Fruit fly (Drosophila melanogaster) whole organism, embryonic: ENCODE results near the gene CG17359.
A peak's percentile ranks its signal among the peaks of the same experiment; 100 is the strongest.

Experiments
- Blimp-1 ChIP-seq: fragments of 200-800 bp; sonication (Bioruptor generic); optimal IDR thresholded peaks from 3 replicates; lab custom pipeline; 2018; ENCODE audit warnings: missing biosample characterization, missing genetic modification characterization, mild to moderate bottlenecking, moderate library complexity, missing genetic modification reagents
- CG10267 ChIP-seq: fragments of 200-800 bp; sonication (Bioruptor generic); optimal IDR thresholded peaks from 2 replicates; lab custom pipeline; 2018; ENCODE audit warnings: missing biosample characterization, mild to moderate bottlenecking, missing genetic modification characterization, moderate library complexity
- CG11504 ChIP-seq: fragments of 200-800 bp; sonication (Bioruptor generic); optimal IDR thresholded peaks from 3 replicates; lab custom pipeline; 2019; ENCODE audit warnings: missing biosample characterization, mild to moderate bottlenecking, missing genetic modification characterization, moderate library complexity
- CG12236 ChIP-seq: fragments of 200-800 bp; sonication (Bioruptor generic); optimal IDR thresholded peaks from 2 replicates; lab custom pipeline; 2016; ENCODE audit warnings: missing biosample characterization, missing genetic modification characterization
- CG13296 ChIP-seq: fragments of 200-800 bp; sonication (Bioruptor generic); optimal IDR thresholded peaks from 3 replicates; lab custom pipeline; 2018; ENCODE audit warnings: missing biosample characterization, mild to moderate bottlenecking, missing genetic modification characterization
- CG14667 ChIP-seq: fragments of 200-800 bp; sonication (Bioruptor generic); IDR thresholded peaks from 2 replicates; pipeline ENCODE4 v1.3.6; 2022; ENCODE audit warnings: missing biosample characterization, missing genetic modification characterization
- CG15479 ChIP-seq: fragments of 200-800 bp; sonication (Bioruptor generic); optimal IDR thresholded peaks from 3 replicates; lab custom pipeline; 2019; ENCODE audit warnings: missing biosample characterization, mild to moderate bottlenecking, missing genetic modification characterization, moderate library complexity
- CG1602 ChIP-seq: fragments of 200-800 bp; sonication (Bioruptor generic); optimal IDR thresholded peaks from 3 replicates; lab custom pipeline; 2016; ENCODE audit warnings: missing biosample characterization, missing genetic modification characterization
- CG16779 ChIP-seq: fragments of 200-800 bp; sonication (Bioruptor generic); IDR thresholded peaks from 2 replicates; pipeline ENCODE4 v1.3.6; 2022; ENCODE audit warnings: missing biosample characterization, missing genetic modification characterization
- CG1792 ChIP-seq: fragments of 200-800 bp; sonication (Bioruptor generic); optimal IDR thresholded peaks from 2 replicates; lab custom pipeline; 2016; ENCODE audit warnings: missing biosample characterization, missing genetic modification characterization
- CG18262 ChIP-seq: fragments of 200-800 bp; optimal IDR thresholded peaks from 3 replicates; lab custom pipeline; 2019; ENCODE audit warnings: missing biosample characterization, mild to moderate bottlenecking, missing genetic modification characterization, moderate library complexity
- CG2678 ChIP-seq: fragments of 200-800 bp; sonication (Bioruptor generic); optimal IDR thresholded peaks from 3 replicates; lab custom pipeline; 2019; ENCODE audit warnings: missing biosample characterization, mild to moderate bottlenecking, missing genetic modification characterization, moderate library complexity
- CG3407 ChIP-seq: fragments of 200-800 bp; sonication (Bioruptor generic); optimal IDR thresholded peaks from 2 replicates; lab custom pipeline; 2018; ENCODE audit warnings: missing biosample characterization, mild to moderate bottlenecking, missing genetic modification characterization
- CG7357 ChIP-seq: fragments of 200-800 bp; sonication (Bioruptor generic); IDR thresholded peaks from 3 replicates; pipeline ENCODE4 v1.3.6; 2022; ENCODE audit warnings: missing biosample characterization, missing genetic modification characterization
- CG7372 ChIP-seq: fragments of 200-800 bp; sonication (Bioruptor generic); IDR thresholded peaks from 2 replicates; pipeline ENCODE4 v1.3.6; 2022; ENCODE audit warnings: missing biosample characterization, missing genetic modification characterization
- CG8290 ChIP-seq, 3 experiments: fragments of 200-800 bp; sonication (Bioruptor generic); optimal IDR thresholded peaks; 2 replicates each; lab custom pipeline; 2016 to 2019; ENCODE audit warnings: missing biosample characterization in 3 of 3, missing genetic modification characterization in 3 of 3, mild to moderate bottlenecking in 2 of 3, moderate library complexity in 1 of 3
- CG8359 ChIP-seq: fragments of 200-800 bp; sonication (Bioruptor generic); optimal IDR thresholded peaks from 2 replicates; lab custom pipeline; 2017; ENCODE audit warnings: missing biosample characterization, mild to moderate bottlenecking, missing genetic modification characterization, borderline replicate concordance
- CG8388 ChIP-seq: fragments of 200-800 bp; sonication (Bioruptor generic); optimal IDR thresholded peaks from 2 replicates; lab custom pipeline; 2019; ENCODE audit warnings: missing biosample characterization, mild to moderate bottlenecking, missing genetic modification characterization, moderate library complexity
- CG9609 ChIP-seq: fragments of 200-800 bp; sonication (Bioruptor generic); optimal IDR thresholded peaks from 3 replicates; lab custom pipeline; 2016; ENCODE audit warnings: missing biosample characterization, missing genetic modification characterization
- CG9932 ChIP-seq: fragments of 200-800 bp; sonication (Bioruptor generic); IDR thresholded peaks from 2 replicates; pipeline ENCODE4 v1.3.6; 2022; ENCODE audit warnings: missing biosample characterization, missing genetic modification characterization
- CTCF ChIP-seq: fragments of 200-800 bp; sonication (Bioruptor generic); optimal IDR thresholded peaks from 2 replicates; lab custom pipeline; 2017; ENCODE audit warnings: missing biosample characterization, mild to moderate bottlenecking, missing genetic modification characterization, moderate library complexity
- CkIIα-i1 ChIP-seq: fragments of 200-800 bp; sonication (Bioruptor generic); IDR thresholded peaks from 2 replicates; pipeline ENCODE4 v1.3.6; 2022; ENCODE audit warnings: missing biosample characterization, missing genetic modification characterization
- CrebB ChIP-seq: fragments of 200-800 bp; sonication (Bioruptor generic); optimal IDR thresholded peaks from 3 replicates; lab custom pipeline; 2018; ENCODE audit warnings: missing biosample characterization, mild to moderate bottlenecking, missing genetic modification characterization
- D ChIP-seq, 2 experiments: fragments of 200-800 bp in 1 of 2; fragments of >200 bp in 1 of 2; sonication (Bioruptor generic) in 1 of 2; optimal IDR thresholded peaks; 2 replicates in 1 of 2; 3 replicates in 1 of 2; lab custom pipeline; 2017; ENCODE audit warnings: mild to moderate bottlenecking in 1 of 2, missing biosample characterization in 1 of 2, missing genetic modification characterization in 1 of 2, missing genetic modification reagents in 1 of 2
- Dip2 ChIP-seq: fragments of 200-800 bp; sonication (Bioruptor generic); IDR thresholded peaks from 2 replicates; pipeline ENCODE4 v1.3.6; 2022; ENCODE audit warnings: missing biosample characterization, missing genetic modification characterization
- E2f1 ChIP-seq: fragments of 200-800 bp; sonication (Bioruptor generic); IDR thresholded peaks from 2 replicates; pipeline ENCODE4 v1.3.6; 2022; ENCODE audit warnings: missing biosample characterization, missing genetic modification characterization
- E2f2 ChIP-seq: fragments of 200-800 bp; sonication (Bioruptor generic); IDR thresholded peaks from 2 replicates; pipeline ENCODE4 v1.3.6; 2022; ENCODE audit warnings: missing biosample characterization, missing genetic modification characterization
- Meics ChIP-seq: fragments of 200-800 bp; sonication (Bioruptor generic); optimal IDR thresholded peaks from 2 replicates; lab custom pipeline; 2017; ENCODE audit warnings: missing biosample characterization, mild to moderate bottlenecking, missing genetic modification characterization
- Opbp ChIP-seq: fragments of 200-800 bp; sonication (Bioruptor generic); IDR thresholded peaks from 3 replicates; pipeline ENCODE4 v1.3.6; 2022; ENCODE audit warnings: missing biosample characterization, missing genetic modification characterization; ENCODE audit not compliant: partially characterized antibody
- Rx ChIP-seq: fragments of 200-800 bp; sonication (Bioruptor generic); IDR thresholded peaks from 2 replicates; pipeline ENCODE4 v1.3.6; 2022; ENCODE audit warnings: missing biosample characterization, missing genetic modification characterization
- Ssrp ChIP-seq: fragments of 200-800 bp; sonication (Bioruptor generic); optimal IDR thresholded peaks from 2 replicates; lab custom pipeline; 2018; ENCODE audit warnings: missing biosample characterization, mild to moderate bottlenecking, missing genetic modification characterization, moderate library complexity
- Stat92E ChIP-seq, 3 experiments: fragments of >200 bp in 2 of 3; fragments of 200-800 bp in 1 of 3; sonication (Bioruptor generic) in 1 of 3; optimal IDR thresholded peaks; 2 replicates each; lab custom pipeline; 2017 to 2019; ENCODE audit warnings: missing biosample characterization in 3 of 3, missing genetic modification characterization in 3 of 3, mild to moderate bottlenecking in 1 of 3, moderate library complexity in 1 of 3
- Taf1 ChIP-seq: fragments of 200-800 bp; sonication (Bioruptor generic); IDR thresholded peaks from 2 replicates; pipeline ENCODE4 v1.3.6; 2022; ENCODE audit warnings: missing biosample characterization, missing genetic modification characterization
- Usf ChIP-seq: fragments of 200-800 bp; sonication (Bioruptor generic); optimal IDR thresholded peaks from 2 replicates; lab custom pipeline; 2017; ENCODE audit warnings: missing genotype, missing biosample characterization, missing genetic modification characterization
- ara ChIP-seq: fragments of 200-800 bp; sonication (Bioruptor generic); IDR thresholded peaks from 2 replicates; pipeline ENCODE4 v1.3.6; 2022; ENCODE audit warnings: missing biosample characterization, missing genetic modification characterization
- bowl ChIP-seq: fragments of 200-800 bp; sonication (Bioruptor generic); IDR thresholded peaks from 2 replicates; pipeline ENCODE4 v1.3.6; 2022; ENCODE audit warnings: missing biosample characterization, missing genetic modification characterization
- br ChIP-seq: fragments of >200 bp; optimal IDR thresholded peaks from 2 replicates; lab custom pipeline; 2017
- cg ChIP-seq: fragments of 200-800 bp; sonication (Bioruptor generic); optimal IDR thresholded peaks from 3 replicates; lab custom pipeline; 2019; ENCODE audit warnings: missing biosample characterization, mild to moderate bottlenecking, missing genetic modification characterization, moderate library complexity
- crol ChIP-seq: fragments of 200-800 bp; sonication (Bioruptor generic); IDR thresholded peaks from 2 replicates; pipeline ENCODE4 v1.3.6; 2022; ENCODE audit warnings: missing biosample characterization, missing genetic modification characterization
- dm ChIP-seq: fragments of 200-800 bp; sonication (Bioruptor generic); optimal IDR thresholded peaks from 3 replicates; lab custom pipeline; 2016; ENCODE audit warnings: missing biosample characterization, missing genetic modification characterization
- dmrt11E ChIP-seq: fragments of 200-800 bp; sonication (Bioruptor generic); optimal IDR thresholded peaks from 3 replicates; lab custom pipeline; 2018; ENCODE audit warnings: missing biosample characterization, mild to moderate bottlenecking, missing genetic modification characterization, moderate library complexity
- emc ChIP-seq: fragments of 200-800 bp; sonication (Bioruptor generic); optimal IDR thresholded peaks from 2 replicates; lab custom pipeline; 2016; ENCODE audit warnings: missing biosample characterization, missing genetic modification characterization
- gro ChIP-seq: fragments of 200-800 bp; sonication (Bioruptor generic); optimal IDR thresholded peaks from 2 replicates; lab custom pipeline; 2016; ENCODE audit warnings: missing biosample characterization, missing genetic modification characterization
- gt ChIP-seq: fragments of 200-800 bp; sonication (Bioruptor generic); IDR thresholded peaks from 2 replicates; pipeline ENCODE4 v1.3.6; 2022; ENCODE audit warnings: missing biosample characterization, missing genetic modification characterization
- hth ChIP-seq: fragments of >200 bp; optimal IDR thresholded peaks from 2 replicates; lab custom pipeline; 2017; ENCODE audit warnings: inconsistent platforms
- row ChIP-seq: fragments of 200-800 bp; sonication (Bioruptor generic); IDR thresholded peaks from 3 replicates; pipeline ENCODE4 v1.3.6; 2022; ENCODE audit warnings: missing biosample characterization, missing genetic modification characterization
- slbo ChIP-seq: fragments of 200-800 bp; sonication (Bioruptor generic); IDR thresholded peaks from 2 replicates; pipeline ENCODE4 v1.3.6; 2022; ENCODE audit warnings: missing biosample characterization, missing genetic modification characterization
- slou ChIP-seq: fragments of 200-800 bp; sonication (Bioruptor generic); optimal IDR thresholded peaks from 3 replicates; lab custom pipeline; 2016; ENCODE audit warnings: missing biosample characterization, missing genetic modification characterization
- ssp ChIP-seq: fragments of 200-800 bp; sonication (Bioruptor generic); IDR thresholded peaks from 2 replicates; pipeline ENCODE4 v1.3.6; 2022; ENCODE audit warnings: missing biosample characterization, missing genetic modification characterization
- twi ChIP-seq: fragments of 200-800 bp; optimal IDR thresholded peaks from 2 replicates; lab custom pipeline; 2019; ENCODE audit warnings: missing biosample characterization, mild to moderate bottlenecking, missing genetic modification characterization, moderate library complexity
- zen ChIP-seq: fragments of 200-800 bp; sonication (Bioruptor generic); optimal IDR thresholded peaks from 3 replicates; lab custom pipeline; 2018; ENCODE audit warnings: missing biosample characterization, mild to moderate bottlenecking, missing genetic modification characterization, moderate library complexity

The CG17359 gene

dm6 chr3L:14002524-14003135 is 3.6 kb upstream of the CG17359 start (continued):
- TF ChIP-seq Ssrp (tag; lab: Kevin White, UChicago) (no peak), cg (GFP tag; lab: Kevin White, UChicago) (peak; percentile 95), CG8359 (no peak), emc (no peak), CG12236 (no peak), CG2678 (tag; lab: Kevin White, UChicago) (no peak), twi (tag; lab: Kevin White, UChicago) (peak; percentile 18), Meics (GFP tag; lab: Kevin White, UChicago) (no peak), CG3407 (no peak), CG7372 (no peak), gro (GFP tag; lab: Kevin White, UChicago) (no peak), Usf (GFP tag; lab: Kevin White, UChicago) (no peak), CG1602 (GFP tag; lab: Kevin White, UChicago) (no peak), zen (peak; percentile 53), hth (lab: Kevin White, UChicago) (no peak), row (GFP tag; lab: Robert Waterston, UW) (peak; percentile 16; the same call in 1 of the 3 replicates), CkIIα-i1 (no peak), slbo (GFP tag; lab: Robert Waterston, UW) (peak; percentile 27; the same call in 1 of the 2 replicates), bowl (GFP tag; lab: Robert Waterston, UW) (no peak), Opbp (GFP tag; lab: Robert Waterston, UW) (peak; percentile 77), ara (GFP tag; lab: Robert Waterston, UW) (no peak), D (optimal IDR thresholded peaks at IDR 0.05; lab: Kevin White, UChicago) (no peak), D (GFP tag; optimal IDR thresholded peaks at IDR 0.05; lab: Kevin White, UChicago) (no peak), Taf1 (GFP tag; lab: Robert Waterston, UW) (no peak), crol (GFP tag; lab: Robert Waterston, UW) (no peak), E2f1 (GFP tag; lab: Robert Waterston, UW) (no peak), CG13296 (no peak), dm (GFP tag; lab: Kevin White, UChicago) (peak; percentile 50), CG14667 (GFP tag; lab: Robert Waterston, UW) (no peak), CG16779 (GFP tag; lab: Robert Waterston, UW) (no peak), slou (GFP tag; lab: Kevin White, UChicago) (no peak), CG9609 (GFP tag; lab: Kevin White, UChicago) (no peak), CrebB (tag; lab: Kevin White, UChicago) (peak; percentile 17), Dip2 (GFP tag; lab: Robert Waterston, UW) (no peak), CG9932 (GFP tag; lab: Robert Waterston, UW) (no peak), gt (GFP tag; lab: Robert Waterston, UW) (no peak), Rx (no peak), CTCF (no peak), ssp (GFP tag; lab: Robert Waterston, UW) (no peak), CG8290 (GFP tag; optimal IDR thresholded peaks at IDR 0.05; lab: Kevin White, UChicago) (no peak), CG8290 (tag; optimal IDR thresholded peaks at IDR 0.05; lab: Kevin White, UChicago) (peak in 1 of 2 experiments; percentile 75), CG10267 (no peak), CG8388 (GFP tag; lab: Kevin White, UChicago) (no peak), Stat92E (GFP tag; optimal IDR thresholded peaks at IDR 0.05; lab: Kevin White, UChicago) (no peak), CG15479 (peak; percentile 51), Blimp-1 (GFP tag; lab: Kevin White, UChicago) (no peak), CG18262 (tag; lab: Kevin White, UChicago) (no peak), dmrt11E (no peak), E2f2 (GFP tag; lab: Robert Waterston, UW) (no peak), CG11504 (tag; lab: Kevin White, UChicago) (no peak), br (lab: Kevin White, UChicago) (no peak), CG7357 (GFP tag; lab: Robert Waterston, UW) (no peak), CG1792 (GFP tag; lab: Kevin White, UChicago) (no peak)
